Fruit fly (Drosophila melanogaster): Measurements from ENCODE around the gene COX6CL.

COX6CL gene

dm6 chr2L:5781181-5781580, 37.1 kb downstream of the COX6CL start:
- no peak for TF ChIP-seq eg (GFP tag; IDR thresholded peaks at IDR 0.05)
- peak; percentile 10; the same call in 1 of the 3 replicates for TF ChIP-seq CG6163 (GFP tag; IDR thresholded peaks at IDR 0.05)
- no peak for TF ChIP-seq fkh (GFP tag; optimal IDR thresholded peaks at IDR 0.05)
- no peak for TF ChIP-seq CG9139 (GFP tag; optimal IDR thresholded peaks at IDR 0.05)
- no peak for TF ChIP-seq CG34406 (GFP tag; optimal IDR thresholded peaks at IDR 0.05)
- no peak for TF ChIP-seq pdm3 (GFP tag; optimal IDR thresholded peaks at IDR 0.05)
- TF ChIP-seq dac (GFP tag; optimal IDR thresholded peaks at IDR 0.05) = no peak
- TF ChIP-seq CG11762 (GFP tag; optimal IDR thresholded peaks at IDR 0.05; ENCODE audit: insufficient read depth) = no peak
- no peak for TF ChIP-seq CG4318 (GFP tag; optimal IDR thresholded peaks at IDR 0.05)
- no peak for TF ChIP-seq vri (GFP tag; optimal IDR thresholded peaks at IDR 0.05)
- no peak for TF ChIP-seq Sox15 (GFP tag; optimal IDR thresholded peaks at IDR 0.05)
- no peak for TF ChIP-seq CG8319 (GFP tag; optimal IDR thresholded peaks at IDR 0.05)
- TF ChIP-seq CG3032 (tag; optimal IDR thresholded peaks at IDR 0.05) = no peak
- no peak for TF ChIP-seq CG11902 (GFP tag; optimal IDR thresholded peaks at IDR 0.05)
- TF ChIP-seq achi (GFP tag; optimal IDR thresholded peaks at IDR 0.05) = peak; percentile 7
- TF ChIP-seq CG7368 (GFP tag; optimal IDR thresholded peaks at IDR 0.05) = no peak
- TF ChIP-seq CG11294 (GFP tag; IDR thresholded peaks at IDR 0.05) = no peak
- no peak for TF ChIP-seq CG1621 (tag; optimal IDR thresholded peaks at IDR 0.05)
- peak; percentile 37 for TF ChIP-seq CG32006 (GFP tag; optimal IDR thresholded peaks at IDR 0.05)
- TF ChIP-seq Smox (GFP tag; optimal IDR thresholded peaks at IDR 0.05) = no peak
- no peak for TF ChIP-seq svp (GFP tag)
- no peak for TF ChIP-seq Ets96B (tag; optimal IDR thresholded peaks at IDR 0.05)
- no peak for TF ChIP-seq cyc (GFP tag; optimal IDR thresholded peaks at IDR 0.05)
- no peak for TF ChIP-seq CG16779 (tag; optimal IDR thresholded peaks at IDR 0.05)
- TF ChIP-seq Sox14 (GFP tag; optimal IDR thresholded peaks at IDR 0.05) = peak; percentile 19
- TF ChIP-seq CG6276 (GFP tag; optimal IDR thresholded peaks at IDR 0.05) = no peak
- peak; percentile 19 for TF ChIP-seq acj6 (GFP tag; optimal IDR thresholded peaks at IDR 0.05)
- TF ChIP-seq dsx (GFP tag; optimal IDR thresholded peaks at IDR 0.05; ENCODE audit: poor library complexity, severe bottlenecking) = no peak
- TF ChIP-seq net (GFP tag; optimal IDR thresholded peaks at IDR 0.05) = no peak
- TF ChIP-seq CG8119 (GFP tag; IDR thresholded peaks at IDR 0.05) = 0 out of 3 replicates have a peak, but pooled peaks have one; percentile 19
- no peak for TF ChIP-seq CG6792 (GFP tag; optimal IDR thresholded peaks at IDR 0.05)
- TF ChIP-seq Gug (GFP tag; IDR thresholded peaks at IDR 0.05) = no peak
- TF ChIP-seq Sox102F (GFP tag; optimal IDR thresholded peaks at IDR 0.05) = no peak
- TF ChIP-seq Blimp-1 (GFP tag; optimal IDR thresholded peaks at IDR 0.05) = no peak
- TF ChIP-seq CG31627 (GFP tag; optimal IDR thresholded peaks at IDR 0.05) = no peak
- TF ChIP-seq Hr4 (GFP tag; optimal IDR thresholded peaks at IDR 0.05) = no peak
- no peak for TF ChIP-seq lz (GFP tag; optimal IDR thresholded peaks at IDR 0.05)
- no peak for TF ChIP-seq esn (GFP tag; optimal IDR thresholded peaks at IDR 0.05)
- peak; percentile 31 for TF ChIP-seq OdsH (GFP tag; optimal IDR thresholded peaks at IDR 0.05)
- no peak for TF ChIP-seq Ets21C (GFP tag; optimal IDR thresholded peaks at IDR 0.05)
- no peak for TF ChIP-seq Hr39 (GFP tag; optimal IDR thresholded peaks at IDR 0.05)
- TF ChIP-seq Lpt (GFP tag; optimal IDR thresholded peaks at IDR 0.05) = no peak
- TF ChIP-seq fd59A (GFP tag; optimal IDR thresholded peaks at IDR 0.05) = no peak
- no peak for TF ChIP-seq CG15336 (GFP tag; IDR thresholded peaks at IDR 0.05)
- TF ChIP-seq Hr38 (GFP tag; optimal IDR thresholded peaks at IDR 0.05) = no peak
- no peak for TF ChIP-seq CG6854 (GFP tag; optimal IDR thresholded peaks at IDR 0.05)
- no peak for TF ChIP-seq Eip93F (GFP tag; optimal IDR thresholded peaks at IDR 0.05)
- TF ChIP-seq Eip75B (GFP tag; optimal IDR thresholded peaks at IDR 0.05) = peak; percentile 13
- no peak for TF ChIP-seq CG8632 (GFP tag; optimal IDR thresholded peaks at IDR 0.05)
- peak; percentile 15 for TF ChIP-seq CG10669 (GFP tag; optimal IDR thresholded peaks at IDR 0.05)
- TF ChIP-seq fd85E (GFP tag; optimal IDR thresholded peaks at IDR 0.05) = no peak
- TF ChIP-seq CG6808 (GFP tag; optimal IDR thresholded peaks at IDR 0.05) = no peak
- peak; percentile 44 for TF ChIP-seq CG3919 (GFP tag; optimal IDR thresholded peaks at IDR 0.05)
- TF ChIP-seq Eip78C (GFP tag) = peak; percentile 40
